Worm (Caenorhabditis elegans): ENCODE data around the gene F38B6.8.
A peak's percentile ranks its signal among the peaks of the same experiment; 100 is the strongest.

The F38B6.8 gene

ce11 chrX:6644971-6645704, 37.4 kb downstream of the F38B6.8 start, which contains the start of gene C56E10.3:
Gene C56E10.3, plus strand, starts transcription at chrX:6645654.
- TF ChIP-seq pqm-1 (tag; optimal IDR thresholded peaks at IDR 0.05) (peak; percentile 76), elt-2 (tag; optimal IDR thresholded peaks at IDR 0.05) (peak; percentile 86), pha-4 (tag; optimal IDR thresholded peaks at IDR 0.05) (peak; percentile 96), ama-1 (optimal IDR thresholded peaks at IDR 0.05) (no peak)

ce11 chrX:6642798-6643197, 39.8 kb downstream of the F38B6.8 start:
- TF ChIP-seq nhr-25 (tag; optimal IDR thresholded peaks at IDR 0.05) (peak; percentile 49), lsy-12 (tag; optimal IDR thresholded peaks at IDR 0.05) (no peak), nhr-23 (tag; optimal IDR thresholded peaks at IDR 0.05) (peak; percentile 29), pha-4 (tag; optimal IDR thresholded peaks at IDR 0.05) (peak; percentile 65), ceh-9 (tag; optimal IDR thresholded peaks at IDR 0.05) (no peak), nhr-11 (tag; optimal IDR thresholded peaks at IDR 0.05) (no peak), elt-2 (tag; optimal IDR thresholded peaks at IDR 0.05) (peak; percentile 49), lin-15B (tag; optimal IDR thresholded peaks at IDR 0.05) (no peak), egl-27 (tag; optimal IDR thresholded peaks at IDR 0.05) (no peak), fos-1 (tag; optimal IDR thresholded peaks at IDR 0.05) (no peak), sea-2 (GFP tag; optimal IDR thresholded peaks at IDR 0.05) (no peak), unc-62 (GFP tag; optimal IDR thresholded peaks at IDR 0.05) (no peak), mdl-1 (tag; optimal IDR thresholded peaks at IDR 0.05) (peak; percentile 34), skn-1 (tag; optimal IDR thresholded peaks at IDR 0.05) (peak; percentile 41), ceh-28 (tag; optimal IDR thresholded peaks at IDR 0.05) (no peak)

DNA sequence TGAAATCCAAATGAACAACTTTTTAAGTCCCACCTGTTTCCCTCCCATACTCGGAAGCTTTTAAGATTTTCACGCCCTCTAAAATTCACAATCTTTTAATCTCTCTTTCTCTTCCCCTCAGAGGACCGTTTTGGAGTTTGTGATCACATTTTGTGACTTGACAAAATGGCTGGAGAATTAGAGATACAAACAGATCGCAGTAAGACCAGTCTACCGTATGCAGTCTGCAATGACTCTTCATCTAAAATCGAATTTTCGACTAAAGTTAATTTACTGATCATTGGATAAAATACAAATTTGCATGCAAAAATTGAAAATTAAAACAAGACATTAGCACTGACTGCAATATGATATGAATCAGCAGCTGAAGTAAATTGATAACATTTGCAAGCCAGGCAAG, 41.1 kb downstream of the F38B6.8 start:
- no peak for TF ChIP-seq elt-1 (tag; optimal IDR thresholded peaks at IDR 0.05)
- peak; percentile 55 for TF ChIP-seq nhr-25 (tag; optimal IDR thresholded peaks at IDR 0.05)
- peak; percentile 29 for TF ChIP-seq elt-2 (tag; optimal IDR thresholded peaks at IDR 0.05)
- TF ChIP-seq nfya-1 (tag; optimal IDR thresholded peaks at IDR 0.05; ENCODE audit: insufficient read depth) = peak; percentile 18
- TF ChIP-seq mml-1 (tag; optimal IDR thresholded peaks at IDR 0.05) = no peak
- TF ChIP-seq jun-1 (tag; optimal IDR thresholded peaks at IDR 0.05) = no peak

DNA sequence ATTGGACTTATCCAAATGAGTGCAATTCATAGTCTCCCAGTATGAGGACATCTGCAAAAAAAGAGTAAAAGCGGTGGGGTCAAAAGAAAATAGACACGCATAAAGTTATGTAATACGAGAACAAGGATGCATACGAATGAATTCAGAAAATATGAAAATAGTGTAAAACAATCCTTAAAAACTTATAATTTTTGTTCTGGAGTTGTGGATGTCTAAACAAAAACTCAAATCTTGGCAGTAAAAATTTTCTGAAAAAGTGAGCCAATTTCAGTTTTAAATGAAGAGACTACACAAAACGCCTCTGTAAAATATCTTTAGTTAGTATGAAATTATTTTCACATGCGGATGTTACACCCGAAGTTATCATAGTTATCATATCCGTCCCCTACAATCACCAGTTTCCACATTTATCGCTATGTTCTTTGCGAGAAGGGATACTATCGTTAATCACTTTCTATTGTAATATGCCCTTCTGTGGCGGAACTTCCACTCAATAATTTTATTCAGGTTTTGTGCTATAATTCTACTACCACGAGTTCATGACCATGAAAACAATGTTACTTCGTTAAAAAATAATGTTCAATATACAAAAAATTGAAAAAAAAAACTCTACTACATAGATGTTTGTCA, 41.9 kb downstream of the F38B6.8 start, which contains the start of gene nhr-120:
nhr-120 (minus strand) TSS at position 51 of the 630 bp plus-strand sequence.
- TF ChIP-seq nhr-25 (tag; optimal IDR thresholded peaks at IDR 0.05) = peak; percentile 17
- TF ChIP-seq fos-1 (tag; optimal IDR thresholded peaks at IDR 0.05) = no peak
- no peak for TF ChIP-seq nhr-23 (tag; optimal IDR thresholded peaks at IDR 0.05)
- no peak for TF ChIP-seq nhr-77 (tag; optimal IDR thresholded peaks at IDR 0.05)
- no peak for TF ChIP-seq egl-5 (tag; optimal IDR thresholded peaks at IDR 0.05)

- TF ChIP-seq elt-2 (tag; optimal IDR thresholded peaks at IDR 0.05) (peak; percentile 73), nhr-23 (tag; optimal IDR thresholded peaks at IDR 0.05) (peak; percentile 67), sea-2 (GFP tag; optimal IDR thresholded peaks at IDR 0.05) (no peak), nhr-237 (tag; optimal IDR thresholded peaks at IDR 0.05) (no peak), ceh-28 (tag; optimal IDR thresholded peaks at IDR 0.05) (peak; percentile 32), jun-1 (tag; optimal IDR thresholded peaks at IDR 0.05) (peak; percentile 40), elt-3 (tag; optimal IDR thresholded peaks at IDR 0.05) (no peak), nfya-1 (tag; optimal IDR thresholded peaks at IDR 0.05; ENCODE audit: insufficient read depth) (peak; percentile 16), pqm-1 (tag; optimal IDR thresholded peaks at IDR 0.05) (peak; percentile 70), nhr-25 (tag; optimal IDR thresholded peaks at IDR 0.05) (peak; percentile 75), nhr-43 (tag; optimal IDR thresholded peaks at IDR 0.05; ENCODE audit: poor library complexity, severe bottlenecking) (peak; percentile 62), elt-1 (tag; optimal IDR thresholded peaks at IDR 0.05) (no peak), nhr-77 (tag; optimal IDR thresholded peaks at IDR 0.05) (no peak), aly-2 (tag; optimal IDR thresholded peaks at IDR 0.05) (no peak), nhr-76 (tag; optimal IDR thresholded peaks at IDR 0.05) (no peak), hmg-11 (tag; optimal IDR thresholded peaks at IDR 0.05) (no peak)
These were observed 43.5 kb downstream of the F38B6.8 start for ce11 chrX:6638985-6639573.

Data from whole organism, L3 larva.